Worm (Caenorhabditis elegans): Measurements from ENCODE around the gene fbxc-20.

DNA sequence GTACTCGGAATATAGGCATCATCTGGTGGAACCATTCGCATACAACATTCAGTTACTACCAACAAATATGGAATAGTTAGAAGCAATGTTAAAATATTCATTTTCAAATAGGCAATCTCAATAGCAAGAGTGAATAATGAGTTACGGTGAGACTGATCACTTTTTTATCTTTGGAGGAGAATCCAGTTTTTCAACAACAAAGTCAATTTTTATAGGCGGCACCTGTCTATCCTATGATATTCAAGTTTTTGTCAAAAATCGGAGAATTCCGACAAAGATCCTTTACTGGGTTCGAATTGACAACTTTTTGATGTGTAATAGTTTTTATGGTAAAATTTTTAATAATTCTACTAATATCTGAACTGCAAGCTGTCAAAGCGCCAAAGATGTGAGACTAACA, 25.1 kb upstream of the fbxc-20 start, which contains the start of gene F16G10.11:
- no peak for TF ChIP-seq tra-4 (tag; optimal IDR thresholded peaks at IDR 0.05)
- TF ChIP-seq pes-1 (GFP tag; IDR thresholded peaks at IDR 0.05), result no peak
- TF ChIP-seq hmg-4 (GFP tag; optimal IDR thresholded peaks at IDR 0.05), result no peak
- no peak for TF ChIP-seq ama-1 (optimal IDR thresholded peaks at IDR 0.05)

All from whole organism, early embryonic.